Worm (Caenorhabditis elegans) whole organism, L4 larva: Measurements from ENCODE around the gene Y17D7B.2.

Source experiments
- F49E8.2 ChIP-seq: sonication (generic microtip); optimal IDR thresholded peaks from 2 replicates; lab custom pipeline; 2016; ENCODE audit warnings: missing compliant biosample characterization, mild to moderate bottlenecking, missing genetic modification characterization, borderline replicate concordance
- ama-1 ChIP-seq: fragments of 150-350 bp; optimal IDR thresholded peaks from 2 replicates; lab custom pipeline; 2014; ENCODE audit warnings: inconsistent platforms, mixed read lengths
- dmd-9 ChIP-seq: fragments of 200-800 bp; sonication (Bioruptor generic); IDR thresholded peaks from 2 replicates; pipeline ENCODE4 v1.3.6; 2022; ENCODE audit warnings: missing genetic modification reagents, missing genetic modification characterization, missing compliant biosample characterization
- lin-13 ChIP-seq: fragments of 150-350 bp; optimal IDR thresholded peaks from 2 replicates; lab custom pipeline; 2014; ENCODE audit warnings: missing biosample characterization, missing genetic modification reagents, missing genetic modification characterization
- madf-9 ChIP-seq: fragments of 200-800 bp; sonication (Bioruptor generic); conservative IDR thresholded peaks from 2 replicates; pipeline ENCODE4 v1.3.6; 2022; ENCODE audit warnings: missing genetic modification reagents, missing genetic modification characterization, missing compliant biosample characterization
- mep-1 ChIP-seq: fragments of 150-350 bp; sonication (generic microtip); optimal IDR thresholded peaks from 3 replicates; lab custom pipeline; 2014; ENCODE audit warnings: missing biosample characterization, missing genetic modification characterization
- nhr-111 ChIP-seq: fragments of 200-800 bp; sonication (Bioruptor generic); optimal IDR thresholded peaks from 2 replicates; lab custom pipeline; 2018; ENCODE audit warnings: mild to moderate bottlenecking, missing genetic modification characterization, missing compliant biosample characterization
- nhr-28 ChIP-seq: fragments of 150-350 bp; optimal IDR thresholded peaks from 2 replicates; lab custom pipeline; 2014; ENCODE audit warnings: missing biosample characterization, missing genetic modification characterization
- nhr-6 ChIP-seq: fragments of 150-350 bp; optimal IDR thresholded peaks from 2 replicates; lab custom pipeline; 2014; ENCODE audit warnings: missing biosample characterization, missing genetic modification characterization
- nhr-76 ChIP-seq: fragments of 150-350 bp; optimal IDR thresholded peaks from 2 replicates; lab custom pipeline; 2014; ENCODE audit warnings: missing biosample characterization, missing genetic modification characterization
- pha-4 ChIP-seq, 2 experiments: fragments of 150-350 bp in 1 of 2; fragments of 200-800 bp in 1 of 2; sonication (Bioruptor generic) in 1 of 2; IDR thresholded peaks in 1 of 2; optimal IDR thresholded peaks in 1 of 2; 2 replicates each; pipeline versions ENCODE4 v1.3.6 to Lab custom; 2014 to 2022; ENCODE audit warnings: missing genetic modification characterization in 2 of 2, missing genetic modification reagents in 2 of 2, missing biosample characterization in 1 of 2, missing compliant biosample characterization in 1 of 2
- tag-97 ChIP-seq: fragments of 200-800 bp; sonication (Bioruptor generic); IDR thresholded peaks from 2 replicates; pipeline ENCODE4 v1.3.6; 2022; ENCODE audit warnings: missing genetic modification characterization, missing compliant biosample characterization

DNA sequence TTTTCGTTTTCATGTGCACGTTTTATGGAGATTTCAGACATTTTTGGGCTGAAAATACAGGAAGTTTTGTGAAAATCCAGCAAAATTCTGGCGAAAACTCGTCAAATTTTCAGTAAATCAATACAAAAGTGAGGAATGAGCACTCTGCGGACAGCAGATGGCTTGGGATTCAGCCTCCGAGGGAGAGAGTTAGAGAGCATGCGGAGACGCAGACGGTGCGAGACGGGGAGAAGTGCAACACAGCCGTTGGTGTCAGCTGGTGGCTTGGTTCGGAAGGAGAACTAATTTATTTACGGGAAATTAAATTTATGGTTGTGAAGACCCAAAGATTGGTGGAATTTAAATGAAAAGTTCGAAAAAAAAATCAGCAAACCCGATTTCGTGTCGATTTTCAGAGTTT lies 21.1 kb downstream of the Y17D7B.2 start, which contains the start of gene C54E10.6:
- TF ChIP-seq nhr-28 (tag; lab: Kevin White, UChicago) (no peak), F49E8.2 (tag; lab: Kevin White, UChicago) (no peak), mep-1 (tag; lab: Kevin White, UChicago) (no peak), pha-4 (GFP tag; IDR thresholded peaks at IDR 0.05; lab: Robert Waterston, UW) (no peak), pha-4 (tag; optimal IDR thresholded peaks at IDR 0.05; lab: Kevin White, UChicago) (no peak), nhr-76 (no peak), ama-1 (no peak), nhr-111 (GFP tag; lab: Kevin White, UChicago) (no peak), dmd-9 (GFP tag; lab: Robert Waterston, UW) (no peak), nhr-6 (no peak), madf-9 (GFP tag; lab: Robert Waterston, UW) (no peak), tag-97 (GFP tag; lab: Robert Waterston, UW) (no peak), lin-13 (GFP tag; lab: Kevin White, UChicago) (no peak)
